Fruit fly (Drosophila melanogaster) whole organism, embryonic: ENCODE results near the gene bor.

Experiments
- BtbVII ChIP-seq: fragments of 200-800 bp; sonication (Bioruptor generic); optimal IDR thresholded peaks from 3 replicates; lab custom pipeline; 2017; ENCODE audit warnings: missing biosample characterization, mild to moderate bottlenecking, missing genetic modification characterization
- CG10209 ChIP-seq: fragments of 200-800 bp; sonication (Bioruptor generic); optimal IDR thresholded peaks from 3 replicates; lab custom pipeline; 2017; ENCODE audit warnings: missing biosample characterization, mild to moderate bottlenecking, missing genetic modification characterization, missing genetic modification reagents
- CG1529 ChIP-seq: fragments of 200-800 bp; sonication (Bioruptor generic); optimal IDR thresholded peaks from 3 replicates; lab custom pipeline; 2018; ENCODE audit warnings: missing biosample characterization, missing genetic modification characterization
- CG15601 ChIP-seq: fragments of 200-800 bp; sonication (Bioruptor generic); optimal IDR thresholded peaks from 3 replicates; lab custom pipeline; 2019; ENCODE audit warnings: missing biosample characterization, mild to moderate bottlenecking, missing genetic modification characterization, moderate library complexity
- CG15696 ChIP-seq: fragments of 200-800 bp; sonication (Bioruptor generic); optimal IDR thresholded peaks from 2 replicates; lab custom pipeline; 2019; ENCODE audit warnings: missing biosample characterization, mild to moderate bottlenecking, missing genetic modification characterization, moderate library complexity
- CG1602 ChIP-seq: fragments of 200-800 bp; sonication (Bioruptor generic); optimal IDR thresholded peaks from 3 replicates; lab custom pipeline; 2016; ENCODE audit warnings: missing biosample characterization, missing genetic modification characterization
- CG16863 ChIP-seq: fragments of 200-800 bp; sonication (Bioruptor generic); optimal IDR thresholded peaks from 3 replicates; lab custom pipeline; 2016; ENCODE audit warnings: missing biosample characterization, missing genetic modification characterization
- CG17568 ChIP-seq: fragments of 200-800 bp; sonication (Bioruptor generic); optimal IDR thresholded peaks from 2 replicates; lab custom pipeline; 2018; ENCODE audit warnings: missing biosample characterization, mild to moderate bottlenecking, missing genetic modification characterization, moderate library complexity
- CG18262 ChIP-seq: fragments of 200-800 bp; optimal IDR thresholded peaks from 3 replicates; lab custom pipeline; 2019; ENCODE audit warnings: missing biosample characterization, mild to moderate bottlenecking, missing genetic modification characterization, moderate library complexity
- CG2120 ChIP-seq: fragments of 200-800 bp; sonication (Bioruptor generic); optimal IDR thresholded peaks from 3 replicates; lab custom pipeline; 2016; ENCODE audit warnings: missing biosample characterization, missing genetic modification characterization
- CG2199 ChIP-seq: fragments of 200-800 bp; sonication (Bioruptor generic); IDR thresholded peaks from 3 replicates; pipeline ENCODE4 v1.3.6; 2022; ENCODE audit warnings: missing biosample characterization, missing genetic modification characterization
- CG2202 ChIP-seq: fragments of 200-800 bp; sonication (Bioruptor generic); optimal IDR thresholded peaks from 2 replicates; lab custom pipeline; 2018; ENCODE audit warnings: missing biosample characterization, mild to moderate bottlenecking, missing genetic modification characterization
- CG3163 ChIP-seq: fragments of 200-800 bp; sonication (Bioruptor generic); optimal IDR thresholded peaks from 3 replicates; lab custom pipeline; 2016; ENCODE audit warnings: missing biosample characterization, missing genetic modification characterization
- CG3281 ChIP-seq: fragments of 200-800 bp; sonication (Bioruptor generic); optimal IDR thresholded peaks from 3 replicates; lab custom pipeline; 2017; ENCODE audit warnings: missing biosample characterization, mild to moderate bottlenecking, missing genetic modification characterization
- CG34376 ChIP-seq: fragments of 200-800 bp; sonication (Bioruptor generic); optimal IDR thresholded peaks from 2 replicates; lab custom pipeline; 2018; ENCODE audit warnings: missing biosample characterization, mild to moderate bottlenecking, missing genetic modification characterization
- CG6654 ChIP-seq: fragments of 200-800 bp; sonication (Bioruptor generic); optimal IDR thresholded peaks from 2 replicates; lab custom pipeline; 2017; ENCODE audit warnings: missing biosample characterization, mild to moderate bottlenecking, missing genetic modification characterization
- CG7963 ChIP-seq: fragments of 200-800 bp; sonication (Bioruptor generic); IDR thresholded peaks from 3 replicates; pipeline ENCODE4 v1.3.6; 2022; ENCODE audit warnings: missing biosample characterization, missing genetic modification characterization; ENCODE audit not compliant: partially characterized antibody
- CG7987 ChIP-seq: fragments of 200-800 bp; sonication (Bioruptor generic); optimal IDR thresholded peaks from 2 replicates; lab custom pipeline; 2018; ENCODE audit warnings: missing biosample characterization, mild to moderate bottlenecking, missing genetic modification characterization, moderate library complexity
- CG8765 ChIP-seq: fragments of 200-800 bp; sonication (Bioruptor generic); IDR thresholded peaks from 2 replicates; pipeline ENCODE4 v1.3.6; 2022; ENCODE audit warnings: missing biosample characterization, missing genetic modification characterization
- Doc2 ChIP-seq: fragments of 200-800 bp; sonication (Bioruptor generic); IDR thresholded peaks from 2 replicates; pipeline ENCODE4 v1.3.6; 2022; ENCODE audit warnings: missing biosample characterization, missing genetic modification characterization
- Eip74EF ChIP-seq, 2 experiments: fragments of 200-800 bp in 1 of 2; fragments of >200 bp in 1 of 2; sonication (Bioruptor generic) in 1 of 2; optimal IDR thresholded peaks; 2 replicates each; lab custom pipeline; 2017 to 2019; ENCODE audit warnings: missing biosample characterization in 2 of 2, missing genetic modification characterization in 2 of 2, mild to moderate bottlenecking in 1 of 2, moderate library complexity in 1 of 2
- Elba2 ChIP-seq: fragments of 200-800 bp; sonication (Bioruptor generic); optimal IDR thresholded peaks from 3 replicates; lab custom pipeline; 2016; ENCODE audit warnings: missing biosample characterization, missing genetic modification characterization
- Fer3 ChIP-seq: fragments of 200-800 bp; sonication (Bioruptor generic); optimal IDR thresholded peaks from 2 replicates; lab custom pipeline; 2018; ENCODE audit warnings: missing biosample characterization, mild to moderate bottlenecking, missing genetic modification characterization, moderate library complexity
- HmgZ ChIP-seq: fragments of 200-800 bp; sonication (Bioruptor generic); optimal IDR thresholded peaks from 2 replicates; lab custom pipeline; 2018; ENCODE audit warnings: missing biosample characterization, mild to moderate bottlenecking, missing genetic modification characterization
- Hr3 ChIP-seq: fragments of 200-800 bp; sonication (Bioruptor generic); optimal IDR thresholded peaks from 3 replicates; lab custom pipeline; 2016; ENCODE audit warnings: missing biosample characterization, missing genetic modification characterization
- Hr39 ChIP-seq: fragments of >200 bp; optimal IDR thresholded peaks from 2 replicates; lab custom pipeline; 2017
- MTF-1 ChIP-seq: fragments of 200-800 bp; sonication (Bioruptor generic); optimal IDR thresholded peaks from 2 replicates; lab custom pipeline; 2018; ENCODE audit warnings: missing biosample characterization, mild to moderate bottlenecking, missing genetic modification characterization, borderline replicate concordance
- Med ChIP-seq: fragments of 200-800 bp; sonication (Bioruptor generic); peaks from one replicate; lab custom pipeline; 2016; ENCODE audit warnings: missing biosample characterization, missing genetic modification characterization, mild to moderate bottlenecking, inconsistent platforms, moderate library complexity
- NC2β ChIP-seq: fragments of 200-800 bp; sonication (Bioruptor generic); optimal IDR thresholded peaks from 2 replicates; lab custom pipeline; 2016; ENCODE audit warnings: missing biosample characterization, missing genetic modification characterization
- NFAT ChIP-seq: fragments of 200-800 bp; sonication (Bioruptor generic); IDR thresholded peaks from 2 replicates; pipeline ENCODE4 v1.3.6; 2022; ENCODE audit warnings: missing biosample characterization, missing genetic modification characterization
- Usf ChIP-seq: fragments of 200-800 bp; sonication (Bioruptor generic); optimal IDR thresholded peaks from 2 replicates; lab custom pipeline; 2017; ENCODE audit warnings: missing genotype, missing biosample characterization, missing genetic modification characterization
- az2 ChIP-seq: fragments of 200-800 bp; sonication (Bioruptor generic); optimal IDR thresholded peaks from 3 replicates; lab custom pipeline; 2016; ENCODE audit warnings: missing biosample characterization, missing genetic modification characterization
- ci ChIP-seq: fragments of 200-800 bp; sonication (Bioruptor generic); IDR thresholded peaks from 3 replicates; pipeline ENCODE4 v1.3.6; 2022; ENCODE audit warnings: missing biosample characterization, missing genetic modification characterization
- dmrt11E ChIP-seq: fragments of 200-800 bp; sonication (Bioruptor generic); optimal IDR thresholded peaks from 3 replicates; lab custom pipeline; 2018; ENCODE audit warnings: missing biosample characterization, mild to moderate bottlenecking, missing genetic modification characterization, moderate library complexity
- dpn ChIP-seq, 2 experiments: fragments of 200-800 bp; sonication (Bioruptor generic); optimal IDR thresholded peaks; 3 replicates each; lab custom pipeline; 2016; ENCODE audit warnings: missing biosample characterization in 2 of 2, missing genetic modification characterization in 2 of 2
- exex ChIP-seq: fragments of 200-800 bp; sonication (Bioruptor generic); optimal IDR thresholded peaks from 4 replicates; lab custom pipeline; 2018; ENCODE audit warnings: missing biosample characterization, mild to moderate bottlenecking, missing genetic modification characterization, moderate library complexity
- fd64A ChIP-seq: fragments of 200-800 bp; sonication (Bioruptor generic); optimal IDR thresholded peaks from 3 replicates; lab custom pipeline; 2018; ENCODE audit warnings: missing biosample characterization, mild to moderate bottlenecking, missing genetic modification characterization
- grau ChIP-seq: fragments of 200-800 bp; optimal IDR thresholded peaks from 3 replicates; lab custom pipeline; 2019; ENCODE audit warnings: missing biosample characterization, mild to moderate bottlenecking, missing genetic modification characterization, moderate library complexity
- grn ChIP-seq: fragments of 200-800 bp; sonication (Bioruptor generic); optimal IDR thresholded peaks from 3 replicates; lab custom pipeline; 2017; ENCODE audit warnings: missing biosample characterization, missing genetic modification characterization
- gsb ChIP-seq: fragments of 200-800 bp; sonication (Bioruptor generic); IDR thresholded peaks from 2 replicates; pipeline ENCODE4 v1.3.6; 2022; ENCODE audit warnings: missing biosample characterization, missing genetic modification characterization
- insv ChIP-seq, 2 experiments: fragments of 200-800 bp; sonication (Bioruptor generic); optimal IDR thresholded peaks; 3 replicates each; lab custom pipeline; 2016 to 2018; ENCODE audit warnings: missing biosample characterization in 2 of 2, missing genetic modification characterization in 2 of 2
- lmd ChIP-seq: fragments of 200-800 bp; sonication (Bioruptor generic); IDR thresholded peaks from 2 replicates; pipeline ENCODE4 v1.3.6; 2022; ENCODE audit warnings: missing biosample characterization, missing genetic modification characterization
- p53 ChIP-seq: fragments of 200-800 bp; sonication (Bioruptor generic); optimal IDR thresholded peaks from 2 replicates; lab custom pipeline; 2016; ENCODE audit warnings: missing biosample characterization, missing genetic modification characterization
- sens-2 ChIP-seq: fragments of 200-800 bp; sonication (Bioruptor generic); IDR thresholded peaks from 2 replicates; pipeline ENCODE4 v1.3.6; 2022; ENCODE audit warnings: missing biosample characterization, missing genetic modification characterization
- sob ChIP-seq: fragments of 200-800 bp; sonication (Bioruptor generic); IDR thresholded peaks from 2 replicates; pipeline ENCODE4 v1.3.6; 2022; ENCODE audit warnings: missing biosample characterization, missing genetic modification characterization
- sqz ChIP-seq: fragments of 200-800 bp; sonication (Bioruptor generic); optimal IDR thresholded peaks from 3 replicates; lab custom pipeline; 2018; ENCODE audit warnings: missing biosample characterization, mild to moderate bottlenecking, missing genetic modification characterization
- stwl ChIP-seq: fragments of 200-800 bp; sonication (Bioruptor generic); optimal IDR thresholded peaks from 3 replicates; lab custom pipeline; 2018; ENCODE audit warnings: missing biosample characterization, mild to moderate bottlenecking, missing genetic modification characterization, moderate library complexity
- sug ChIP-seq: fragments of 200-800 bp; optimal IDR thresholded peaks from 2 replicates; lab custom pipeline; 2019; ENCODE audit warnings: missing biosample characterization, mild to moderate bottlenecking, missing genetic modification characterization, moderate library complexity
- tap ChIP-seq: fragments of 200-800 bp; optimal IDR thresholded peaks from 3 replicates; lab custom pipeline; 2019; ENCODE audit warnings: missing biosample characterization, mild to moderate bottlenecking, missing genetic modification characterization, moderate library complexity
- unpg ChIP-seq: fragments of 200-800 bp; sonication (Bioruptor generic); optimal IDR thresholded peaks from 3 replicates; lab custom pipeline; 2018; ENCODE audit warnings: missing biosample characterization, mild to moderate bottlenecking, missing genetic modification characterization, moderate library complexity
- z ChIP-seq: fragments of 200-800 bp; sonication (Bioruptor generic); IDR thresholded peaks from 3 replicates; pipeline ENCODE4 v1.3.6; 2022; ENCODE audit warnings: missing biosample characterization, missing genetic modification characterization

bor gene

DNA sequence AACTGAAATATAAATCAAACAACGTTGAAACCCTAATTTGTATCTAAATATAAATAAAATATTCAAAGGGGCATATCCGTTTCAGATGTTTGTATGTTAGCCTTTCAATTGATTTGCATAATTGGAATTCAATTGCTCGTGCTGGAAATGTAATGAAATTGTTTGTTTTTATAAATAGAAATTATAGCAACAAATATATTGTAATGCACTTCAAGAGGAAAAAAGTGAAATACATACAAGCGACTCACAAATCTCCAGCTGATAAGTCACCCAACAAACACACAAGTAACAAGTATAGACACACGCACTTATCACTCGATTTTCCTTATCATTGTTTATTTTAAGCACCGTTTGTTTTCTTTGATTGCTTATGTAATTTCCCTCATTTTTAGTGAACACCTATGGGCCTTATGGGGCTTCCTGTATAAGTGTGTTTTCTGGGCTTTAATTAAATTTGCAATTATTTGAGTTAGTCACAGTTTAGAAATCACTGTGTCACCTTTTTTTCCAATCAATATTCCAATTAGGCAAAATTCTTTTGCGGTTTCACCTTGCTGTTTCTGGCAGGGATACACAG lies 21.8 kb upstream of the bor start (continued):
- TF ChIP-seq CG7963 (no peak), CG2202 (tag; lab: Kevin White, UChicago) (peak; percentile 30), Med (GFP tag; lab: Kevin White, UChicago) (peak; percentile 27), z (GFP tag; lab: Robert Waterston, UW) (peak; percentile 63; the same call in 1 of the 3 replicates), sob (GFP tag; lab: Robert Waterston, UW) (no peak), CG17568 (GFP tag; lab: Kevin White, UChicago) (peak; percentile 15), BtbVII (GFP tag; lab: Kevin White, UChicago) (peak; percentile 22), CG18262 (tag; lab: Kevin White, UChicago) (peak; percentile 6), CG34376 (GFP tag; lab: Kevin White, UChicago) (no peak), Eip74EF (GFP tag; optimal IDR thresholded peaks at IDR 0.05; lab: Kevin White, UChicago) (peak in 1 of 2 experiments; percentile 7), sug (peak; percentile 48), dmrt11E (peak; percentile 4), Elba2 (GFP tag; lab: Kevin White, UChicago) (peak; percentile 9), Hr3 (GFP tag; lab: Kevin White, UChicago) (no peak), sens-2 (no peak), MTF-1 (GFP tag; lab: Kevin White, UChicago) (no peak), CG1529 (peak; percentile 22), exex (peak; percentile 75), CG16863 (GFP tag; lab: Kevin White, UChicago) (no peak), sqz (GFP tag; lab: Kevin White, UChicago) (no peak), tap (peak; percentile 3), grn (GFP tag; lab: Kevin White, UChicago) (peak; percentile 30), CG3281 (GFP tag; lab: Kevin White, UChicago) (peak; percentile 24), lmd (GFP tag; lab: Robert Waterston, UW) (no peak), CG6654 (peak; percentile 45), CG15696 (tag; lab: Kevin White, UChicago) (peak; percentile 27), CG15601 (tag; lab: Kevin White, UChicago) (peak; percentile 47), Usf (no peak), insv (GFP tag; optimal IDR thresholded peaks at IDR 0.05; lab: Kevin White, UChicago) (peak in 1 of 2 experiments; percentile 52)
- TF ChIP-seq, all 482 proteins: peak for 26

DNA sequence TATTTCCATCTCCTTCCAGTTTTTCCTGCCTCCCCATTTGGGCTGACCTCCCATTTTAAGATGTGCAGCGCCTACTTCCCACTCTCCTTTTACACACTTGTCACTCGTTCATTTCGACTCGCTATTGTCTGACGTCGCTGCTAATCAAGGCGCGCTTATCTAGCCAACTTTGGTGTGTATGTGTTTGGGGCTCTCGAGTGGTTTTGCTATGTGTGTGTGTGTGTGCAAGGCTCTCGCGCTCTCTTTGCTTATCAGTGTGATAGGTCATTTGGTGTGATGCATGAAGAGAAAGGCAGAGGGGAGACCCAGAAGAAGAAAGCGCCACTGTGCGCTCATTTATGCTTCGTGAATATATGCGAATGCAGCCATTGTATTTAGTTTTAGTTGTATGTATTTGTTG lies 21.0 kb upstream of the bor start:
- TF ChIP-seq HmgZ: peak; percentile 8
- TF ChIP-seq stwl (tag; lab: Kevin White, UChicago): peak; percentile 3
- TF ChIP-seq az2 (GFP tag; lab: Kevin White, UChicago): no peak
- TF ChIP-seq dpn (GFP tag; optimal IDR thresholded peaks at IDR 0.05; lab: Kevin White, UChicago): no peak
- TF ChIP-seq CG8765 (GFP tag; lab: Robert Waterston, UW): no peak
- TF ChIP-seq NC2β (GFP tag; lab: Kevin White, UChicago): no peak
- no peak for TF ChIP-seq unpg
- TF ChIP-seq Doc2: no peak
- TF ChIP-seq CG2199 (GFP tag; lab: Robert Waterston, UW): 0 out of 3 replicates have a peak, but pooled peaks have one; percentile 41
- no peak for TF ChIP-seq gsb (GFP tag; lab: Robert Waterston, UW)
- no peak for TF ChIP-seq fd64A (GFP tag; lab: Kevin White, UChicago)
- TF ChIP-seq CG2120 (GFP tag; lab: Kevin White, UChicago): no peak
- peak; percentile 8 for TF ChIP-seq CG3163 (GFP tag; lab: Kevin White, UChicago)
- TF ChIP-seq Eip74EF (GFP tag; optimal IDR thresholded peaks at IDR 0.05; lab: Kevin White, UChicago): no peak
- TF ChIP-seq NFAT (GFP tag; lab: Robert Waterston, UW): no peak
- TF ChIP-seq Med (GFP tag; lab: Kevin White, UChicago): no peak
- TF ChIP-seq CG1602 (GFP tag; lab: Kevin White, UChicago): no peak
- TF ChIP-seq Fer3: no peak
- no peak for TF ChIP-seq p53 (GFP tag; lab: Kevin White, UChicago)
- TF ChIP-seq grau (tag; lab: Kevin White, UChicago): no peak
- peak; percentile 50 for TF ChIP-seq grn (GFP tag; lab: Kevin White, UChicago)
- TF ChIP-seq ci (GFP tag; lab: Robert Waterston, UW): peak; percentile 52; the same call in 2 of the 3 replicates
- no peak for TF ChIP-seq CG7987 (GFP tag; lab: Kevin White, UChicago)
- TF ChIP-seq Hr39 (lab: Kevin White, UChicago): no peak
- TF ChIP-seq CG10209 (GFP tag; lab: Kevin White, UChicago): no peak
